Fruit fly (Drosophila melanogaster) S2 (cell line): ENCODE measurements around the gene ringer.

ENCODE experiments used
- CG8478 ChIP-seq: fragments of >200 bp; optimal IDR thresholded peaks from 2 replicates; lab custom pipeline; 2018
- CTCF ChIP-seq, 2 experiments: fragments of >200 bp; optimal IDR thresholded peaks; 2 replicates each; lab custom pipeline; 2018

The ringer gene

dm6 chr3L:16381184-16381797 is 22.1 kb upstream of the ringer start, which contains the start of gene Agpat4:
Gene Agpat4, minus strand, starts transcription at chr3L:16381570.
- TF ChIP-seq CTCF (optimal IDR thresholded peaks at IDR 0.05; lab: Kevin White, UChicago) (peak in 1 of 2 experiments; percentile 33), CG8478 (lab: Kevin White, UChicago) (no peak)

DNA sequence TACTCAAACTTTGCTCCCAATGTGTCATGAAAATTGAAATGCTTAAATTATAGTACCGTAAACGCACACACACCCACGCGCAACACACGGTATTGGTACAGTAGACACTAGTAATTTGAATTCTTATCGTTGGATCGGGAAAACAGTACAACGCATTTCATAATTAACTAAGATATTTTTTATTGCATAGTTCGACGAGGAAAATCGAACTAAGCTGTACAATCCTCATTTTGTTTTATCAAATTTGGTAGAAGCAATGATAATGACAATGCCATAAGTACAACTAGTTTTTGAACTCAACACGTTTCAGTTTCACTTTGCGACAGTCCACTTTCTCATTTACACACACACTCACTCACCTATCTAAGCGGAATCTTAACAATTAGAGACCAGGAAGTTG is 21.5 kb upstream of the ringer start:
- no peak for TF ChIP-seq CG8478 (lab: Kevin White, UChicago)
- TF ChIP-seq CTCF (optimal IDR thresholded peaks at IDR 0.05; lab: Kevin White, UChicago): no peak

- TF ChIP-seq CTCF (optimal IDR thresholded peaks at IDR 0.05; lab: Kevin White, UChicago) (peak; percentile 15 to 44), CG8478 (lab: Kevin White, UChicago) (no peak)
Observed at dm6 chr3L:16377768-16378764, 18.8 kb upstream of the ringer start, which contains the start of gene roq. Gene roq, minus strand, starts transcription at chr3L:16378566.

dm6 chr3L:16369526-16369925 is 10.3 kb upstream of the ringer start, which contains the start of gene CG18814:
Gene CG18814, plus strand, starts transcription at chr3L:16369826.
- TF ChIP-seq CG8478 (lab: Kevin White, UChicago) (no peak), CTCF (optimal IDR thresholded peaks at IDR 0.05; lab: Kevin White, UChicago) (no peak)

DNA sequence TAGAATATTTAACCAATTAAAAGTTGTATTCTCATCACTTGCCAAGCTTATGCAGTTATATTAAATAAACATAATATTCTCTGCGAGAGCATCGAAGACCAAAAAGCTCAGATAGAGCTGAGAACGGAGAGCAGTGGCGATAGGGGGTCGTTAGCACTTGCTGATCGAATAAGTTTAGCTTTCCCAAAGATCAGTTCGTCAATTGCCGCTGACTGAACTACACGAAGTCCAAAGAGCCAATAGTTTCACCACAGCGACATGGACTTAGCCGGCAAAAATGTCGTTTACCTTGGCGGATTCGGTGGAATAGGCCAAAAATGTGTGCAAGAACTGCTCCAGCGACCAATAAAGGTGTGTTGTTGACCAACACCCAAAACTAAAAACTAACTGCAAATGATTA is 9.0 kb upstream of the ringer start, which contains the start of gene CG4842:
Gene CG4842 (plus strand): TSS at position 191 of the 400 bp plus-strand sequence.
- TF ChIP-seq CTCF (optimal IDR thresholded peaks at IDR 0.05; lab: Kevin White, UChicago) (no peak), CG8478 (lab: Kevin White, UChicago) (no peak)

- TF ChIP-seq CTCF (optimal IDR thresholded peaks at IDR 0.05; lab: Kevin White, UChicago) (no peak), CG8478 (lab: Kevin White, UChicago) (no peak)
Observed at dm6 chr3L:16367240-16367639, 8.0 kb upstream of the ringer start, which contains the start of gene Cpr72Ec. Gene Cpr72Ec, minus strand, starts transcription at chr3L:16367340.

- TF ChIP-seq CG8478 (lab: Kevin White, UChicago) (no peak), CTCF (optimal IDR thresholded peaks at IDR 0.05; lab: Kevin White, UChicago) (no peak)
Observed at dm6 chr3L:16364599-16364998, 5.4 kb upstream of the ringer start, which contains the start of gene Cpr72Eb. Gene Cpr72Eb, plus strand, starts transcription at chr3L:16364899.

DNA sequence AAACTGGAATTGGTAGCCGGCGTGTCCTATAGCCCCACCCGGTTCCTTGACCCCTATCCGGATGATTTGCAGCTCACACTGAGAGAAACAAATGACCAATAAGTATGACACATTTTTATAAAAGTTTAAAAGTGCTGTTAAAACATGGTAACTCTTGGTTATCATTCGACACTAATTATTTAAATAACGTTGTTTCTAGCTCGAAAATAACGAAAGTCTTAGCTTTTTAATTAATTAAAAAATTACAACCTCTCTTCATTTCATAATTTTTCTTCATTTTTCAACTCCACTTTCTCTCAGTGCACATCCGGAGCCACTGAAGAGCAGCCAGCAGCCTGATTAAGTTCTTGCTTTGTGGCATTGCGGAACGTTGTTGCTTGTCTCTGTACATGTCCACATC is 5.0 kb upstream of the ringer start:
- TF ChIP-seq CG8478 (lab: Kevin White, UChicago): no peak
- TF ChIP-seq CTCF (optimal IDR thresholded peaks at IDR 0.05; lab: Kevin White, UChicago): no peak

- TF ChIP-seq CTCF (optimal IDR thresholded peaks at IDR 0.05; lab: Kevin White, UChicago) (no peak), CG8478 (lab: Kevin White, UChicago) (no peak)
Observed at dm6 chr3L:16362119-16362653, 3.0 kb upstream of the ringer start, which contains the start of gene Cpr72Ea. Gene Cpr72Ea, plus strand, starts transcription at chr3L:16362603.

DNA sequence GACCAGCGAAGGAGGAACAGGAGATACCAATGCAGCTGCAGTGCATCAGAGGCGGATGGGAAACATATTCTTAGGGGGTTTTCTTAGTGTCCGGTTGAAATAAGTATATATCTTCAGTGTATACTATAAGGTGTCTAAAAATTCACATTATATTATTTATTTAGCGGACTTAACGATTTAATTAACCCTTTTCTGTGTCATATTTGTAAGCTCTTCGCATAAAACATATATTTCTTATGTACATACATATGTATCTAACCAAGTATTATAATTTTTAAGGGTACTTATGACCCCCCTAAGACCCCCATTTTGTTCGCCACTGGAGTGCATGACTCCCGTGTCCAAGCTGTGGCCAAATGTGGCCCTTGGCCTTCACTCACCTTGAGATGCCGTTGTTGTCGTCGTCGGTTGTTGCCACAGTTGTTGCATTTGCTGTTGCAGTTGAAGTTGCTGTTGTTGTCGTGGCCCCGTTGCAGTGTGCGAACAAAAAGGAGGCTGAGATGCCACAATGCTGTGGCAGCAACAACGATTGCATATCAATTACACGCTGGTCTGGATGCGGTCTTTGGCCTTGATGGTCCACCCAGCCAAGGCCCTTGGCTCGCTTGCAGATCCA is 2.1 kb upstream of the ringer start:
- no peak for TF ChIP-seq CG8478 (lab: Kevin White, UChicago)
- no peak for TF ChIP-seq CTCF (optimal IDR thresholded peaks at IDR 0.05; lab: Kevin White, UChicago)

- TF ChIP-seq CTCF (optimal IDR thresholded peaks at IDR 0.05; lab: Kevin White, UChicago) (no peak), CG8478 (lab: Kevin White, UChicago) (no peak)
Observed at dm6 chr3L:16359795-16360194, 567 bp upstream of the ringer start.

DNA sequence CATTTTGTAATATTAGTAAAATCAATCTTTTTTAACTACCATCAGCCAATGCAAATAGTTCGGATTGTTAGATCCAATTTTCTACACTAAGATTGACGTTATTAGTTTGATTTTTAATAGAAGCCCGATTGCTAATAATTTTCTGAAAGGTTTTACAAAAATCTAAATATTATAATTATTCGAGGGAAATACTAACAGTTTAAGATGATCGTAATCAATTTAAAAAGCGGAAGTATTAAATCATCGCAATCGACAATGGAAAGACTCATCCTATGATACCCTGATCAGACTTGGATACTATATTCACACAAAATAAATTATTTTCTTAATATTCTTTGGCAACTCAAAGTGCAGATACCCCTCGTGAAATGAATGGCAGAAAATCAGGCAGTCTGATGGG is 1.4 kb downstream of the ringer start:
- TF ChIP-seq CG8478 (lab: Kevin White, UChicago) (no peak), CTCF (optimal IDR thresholded peaks at IDR 0.05; lab: Kevin White, UChicago) (no peak)

- TF ChIP-seq CG8478 (lab: Kevin White, UChicago) (no peak), CTCF (optimal IDR thresholded peaks at IDR 0.05; lab: Kevin White, UChicago) (no peak)
Observed at dm6 chr3L:16357187-16357728, 2.0 kb downstream of the ringer start.
